Worm (Caenorhabditis elegans): Measurements from ENCODE around the gene F37B12.1.

F37B12.1 gene

ce11 chrII:8997479-8997878 is 31.6 kb downstream of the F37B12.1 start, which contains the start of the genes F44G4.3 and tdp-1 (continued):
- no peak for TF ChIP-seq ama-1 (optimal IDR thresholded peaks at IDR 0.05)
- no peak for TF ChIP-seq Y105C5A.15 (GFP tag; IDR thresholded peaks at IDR 0.05)
- no peak for TF ChIP-seq nhr-76 (tag; optimal IDR thresholded peaks at IDR 0.05)
- TF ChIP-seq spr-3 (GFP tag; optimal IDR thresholded peaks at IDR 0.05): no peak
- no peak for TF ChIP-seq aly-2 (tag; optimal IDR thresholded peaks at IDR 0.05)
- TF ChIP-seq ceh-44 (GFP tag; IDR thresholded peaks at IDR 0.05): no peak
- TF ChIP-seq mes-2 (tag; optimal IDR thresholded peaks at IDR 0.05; ENCODE audit: poor library complexity, severe bottlenecking): peak; percentile 55
- TF ChIP-seq zfp-2 (tag; optimal IDR thresholded peaks at IDR 0.05): no peak
- TF ChIP-seq ces-1 (GFP tag; optimal IDR thresholded peaks at IDR 0.05): no peak
- TF ChIP-seq lin-15B (tag; optimal IDR thresholded peaks at IDR 0.05): no peak
- no peak for TF ChIP-seq nhr-42 (GFP tag; IDR thresholded peaks at IDR 0.05)

DNA sequence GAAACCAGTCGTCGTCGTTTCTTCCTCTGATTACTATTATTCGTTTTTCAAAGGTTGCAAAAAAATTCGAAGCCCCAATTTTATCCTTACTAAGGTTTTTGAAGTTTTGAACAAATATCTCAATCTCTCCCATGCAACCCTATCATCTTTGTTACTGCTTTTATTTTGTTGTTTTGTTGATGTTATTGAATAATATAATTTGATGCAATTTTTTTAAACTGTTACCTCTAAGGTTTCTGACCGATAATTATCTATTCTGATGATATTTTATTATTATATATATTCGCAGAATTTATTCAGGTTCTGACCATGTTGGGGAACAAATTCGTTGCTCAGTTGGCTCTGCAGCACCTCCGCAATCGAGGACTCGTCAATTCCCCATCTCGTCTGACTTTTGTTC is 33.0 kb downstream of the F37B12.1 start, which contains the start of gene ndub-2:
Gene ndub-2 (plus strand): TSS at position 301 of the 400 bp plus-strand sequence.
- no peak for TF ChIP-seq unc-130 (GFP tag; optimal IDR thresholded peaks at IDR 0.05)
- no peak for TF ChIP-seq F49E8.2 (tag; optimal IDR thresholded peaks at IDR 0.05; ENCODE audit: borderline replicate concordance)
- no peak for TF ChIP-seq duxl-1 (tag; optimal IDR thresholded peaks at IDR 0.05; ENCODE audit: poor library complexity)
- TF ChIP-seq ztf-7 (tag; optimal IDR thresholded peaks at IDR 0.05): no peak
- TF ChIP-seq nhr-28 (tag; optimal IDR thresholded peaks at IDR 0.05): no peak
- no peak for TF ChIP-seq lin-1 (GFP tag; IDR thresholded peaks at IDR 0.05)
- no peak for TF ChIP-seq F26F4.8 (GFP tag; conservative IDR thresholded peaks at IDR 0.05)
- TF ChIP-seq ctbp-1 (GFP tag; IDR thresholded peaks at IDR 0.05): no peak
- TF ChIP-seq hmg-1.1 (GFP tag; IDR thresholded peaks at IDR 0.05): no peak

- TF ChIP-seq nhr-111 (GFP tag; optimal IDR thresholded peaks at IDR 0.05) (no peak), aly-2 (tag; optimal IDR thresholded peaks at IDR 0.05) (no peak), daf-12 (tag; optimal IDR thresholded peaks at IDR 0.05) (no peak), skn-1 (tag; optimal IDR thresholded peaks at IDR 0.05) (no peak), cey-2 (tag; optimal IDR thresholded peaks at IDR 0.05; ENCODE audit: borderline replicate concordance, insufficient read depth) (no peak), jun-1 (tag; optimal IDR thresholded peaks at IDR 0.05) (no peak), attf-4 (tag; optimal IDR thresholded peaks at IDR 0.05) (no peak), unc-39 (tag; optimal IDR thresholded peaks at IDR 0.05) (no peak), mdl-1 (tag; optimal IDR thresholded peaks at IDR 0.05) (no peak), Y105C5A.15 (GFP tag; IDR thresholded peaks at IDR 0.05) (no peak), madf-9 (GFP tag; conservative IDR thresholded peaks at IDR 0.05) (no peak)
These were observed 34.7 kb downstream of the F37B12.1 start, which contains the start of gene F44G4.1 for ce11 chrII:8994336-8994735. TSS of gene F44G4.1 (plus strand) at chrII:8994636.

- TF ChIP-seq lsy-2 (tag; optimal IDR thresholded peaks at IDR 0.05): peak in 1 of 2 experiments; percentile 96
- peak; percentile 8 for TF ChIP-seq mes-2 (tag; optimal IDR thresholded peaks at IDR 0.05; ENCODE audit: poor library complexity, severe bottlenecking)
- no peak for TF ChIP-seq rbr-2 (tag; optimal IDR thresholded peaks at IDR 0.05)
These were observed 36.3 kb downstream of the F37B12.1 start, which contains the start of gene ooc-5 for ce11 chrII:8992780-8993179. TSS of gene ooc-5 (plus strand) at chrII:8993160.

ce11 chrII:8991602-8992001 is 37.5 kb downstream of the F37B12.1 start:
- TF ChIP-seq daf-16 (GFP tag; optimal IDR thresholded peaks at IDR 0.05) (no peak), daf-16 (tag; optimal IDR thresholded peaks at IDR 0.05) (peak; percentile 54), ama-1 (optimal IDR thresholded peaks at IDR 0.05) (no peak), daf-19 (GFP tag; conservative IDR thresholded peaks at IDR 0.05) (no peak), ces-1 (GFP tag; optimal IDR thresholded peaks at IDR 0.05) (no peak), lsy-2 (tag; optimal IDR thresholded peaks at IDR 0.05) (no peak), daf-8 (GFP tag; IDR thresholded peaks at IDR 0.05) (no peak), nhr-6 (tag; optimal IDR thresholded peaks at IDR 0.05) (no peak), dve-1 (tag; optimal IDR thresholded peaks at IDR 0.05; ENCODE audit: insufficient read depth) (peak; percentile 46), F37D6.2 (tag; optimal IDR thresholded peaks at IDR 0.05) (no peak), mdl-1 (tag; optimal IDR thresholded peaks at IDR 0.05) (peak in 1 of 2 experiments; percentile 18), hif-1 (tag; optimal IDR thresholded peaks at IDR 0.05) (no peak), ceh-44 (GFP tag; IDR thresholded peaks at IDR 0.05) (no peak), unc-130 (GFP tag; optimal IDR thresholded peaks at IDR 0.05) (no peak), nhr-25 (tag; optimal IDR thresholded peaks at IDR 0.05; ENCODE audit: borderline replicate concordance, insufficient read depth) (no peak), nhr-28 (tag; optimal IDR thresholded peaks at IDR 0.05) (peak; percentile 72), vab-7 (GFP tag; IDR thresholded peaks at IDR 0.05) (no peak), hlh-11 (tag; optimal IDR thresholded peaks at IDR 0.05) (peak; percentile 60), nhr-77 (tag; optimal IDR thresholded peaks at IDR 0.05) (no peak), dmd-9 (GFP tag; IDR thresholded peaks at IDR 0.05) (no peak)
